Fruit fly (Drosophila melanogaster) whole organism, prepupa: ENCODE measurements around the gene dpr16.

Source experiments
- Blimp-1 ChIP-seq: fragments of 200-800 bp; sonication (Bioruptor generic); optimal IDR thresholded peaks from 3 replicates; lab custom pipeline; 2017; ENCODE audit warnings: missing biosample characterization, missing genetic modification characterization, mild to moderate bottlenecking, moderate library complexity, missing genetic modification reagents
- CG11294 ChIP-seq: fragments of 200-800 bp; sonication (Bioruptor generic); IDR thresholded peaks from 2 replicates; pipeline ENCODE4 v1.3.6; 2022; ENCODE audit warnings: missing biosample characterization, missing genetic modification characterization
- CG11762 ChIP-seq: fragments of 200-800 bp; sonication (Bioruptor generic); optimal IDR thresholded peaks from 3 replicates; lab custom pipeline; 2016; ENCODE audit warnings: missing biosample characterization, missing genetic modification characterization; ENCODE audit not compliant: insufficient read depth
- CG1621 ChIP-seq: fragments of 200-800 bp; sonication (Bioruptor generic); optimal IDR thresholded peaks from 3 replicates; lab custom pipeline; 2018; ENCODE audit warnings: missing biosample characterization, mild to moderate bottlenecking, missing genetic modification characterization
- CG3032 ChIP-seq: fragments of 200-800 bp; optimal IDR thresholded peaks from 2 replicates; lab custom pipeline; 2019; ENCODE audit warnings: missing biosample characterization, mild to moderate bottlenecking, missing genetic modification characterization, moderate library complexity
- CG34406 ChIP-seq: fragments of 200-800 bp; sonication (Bioruptor generic); optimal IDR thresholded peaks from 3 replicates; lab custom pipeline; 2016; ENCODE audit warnings: missing biosample characterization, missing genetic modification characterization
- CG3919 ChIP-seq: fragments of 200-800 bp; sonication (Bioruptor generic); optimal IDR thresholded peaks from 3 replicates; lab custom pipeline; 2016; ENCODE audit warnings: missing biosample characterization, missing genetic modification characterization
- CG4318 ChIP-seq: fragments of 200-800 bp; sonication (Bioruptor generic); optimal IDR thresholded peaks from 3 replicates; lab custom pipeline; 2017; ENCODE audit warnings: missing biosample characterization, mild to moderate bottlenecking, missing genetic modification characterization
- CG6163 ChIP-seq: fragments of 200-800 bp; sonication (Bioruptor generic); IDR thresholded peaks from 3 replicates; pipeline ENCODE4 v1.3.6; 2022; ENCODE audit warnings: missing biosample characterization, missing genetic modification characterization
- CG6276 ChIP-seq: fragments of 200-800 bp; sonication (Bioruptor generic); optimal IDR thresholded peaks from 2 replicates; lab custom pipeline; 2017; ENCODE audit warnings: missing biosample characterization, mild to moderate bottlenecking, missing genetic modification characterization
- CG6792 ChIP-seq: fragments of 200-800 bp; sonication (Bioruptor generic); optimal IDR thresholded peaks from 3 replicates; lab custom pipeline; 2016; ENCODE audit warnings: missing biosample characterization, missing genetic modification characterization
- CG6808 ChIP-seq: fragments of 200-800 bp; sonication (Bioruptor generic); optimal IDR thresholded peaks from 3 replicates; lab custom pipeline; 2017; ENCODE audit warnings: missing biosample characterization, missing genetic modification characterization, mild to moderate bottlenecking, moderate library complexity, missing genetic modification reagents
- CG6854 ChIP-seq: fragments of 200-800 bp; sonication (Bioruptor generic); optimal IDR thresholded peaks from 2 replicates; lab custom pipeline; 2017; ENCODE audit warnings: missing biosample characterization, mild to moderate bottlenecking, missing genetic modification characterization
- CG8119 ChIP-seq: fragments of 200-800 bp; sonication (Bioruptor generic); IDR thresholded peaks from 3 replicates; pipeline ENCODE4 v1.3.6; 2022; ENCODE audit warnings: missing biosample characterization, missing genetic modification characterization
- CG8632 ChIP-seq: fragments of 200-800 bp; sonication (Bioruptor generic); optimal IDR thresholded peaks from 3 replicates; lab custom pipeline; 2016; ENCODE audit warnings: missing biosample characterization, missing genetic modification characterization
- CG9139 ChIP-seq: fragments of 200-800 bp; sonication (Bioruptor generic); optimal IDR thresholded peaks from 3 replicates; lab custom pipeline; 2017; ENCODE audit warnings: missing biosample characterization, mild to moderate bottlenecking, missing genetic modification characterization
- Eip75B ChIP-seq: fragments of 200-800 bp; sonication (Bioruptor generic); optimal IDR thresholded peaks from 3 replicates; lab custom pipeline; 2016; ENCODE audit warnings: missing biosample characterization, missing genetic modification characterization
- Eip78C ChIP-seq: fragments of 200-800 bp; sonication (Bioruptor generic); peaks from one replicate; lab custom pipeline; 2016; ENCODE audit warnings: missing biosample characterization, missing genetic modification characterization
- Ets21C ChIP-seq: fragments of 200-800 bp; sonication (Bioruptor generic); optimal IDR thresholded peaks from 3 replicates; lab custom pipeline; 2016; ENCODE audit warnings: missing biosample characterization, missing genetic modification characterization
- Ets96B ChIP-seq: fragments of 200-800 bp; optimal IDR thresholded peaks from 2 replicates; lab custom pipeline; 2019; ENCODE audit warnings: missing biosample characterization, mild to moderate bottlenecking, missing genetic modification characterization, moderate library complexity
- Gug ChIP-seq: fragments of 200-800 bp; sonication (Bioruptor generic); IDR thresholded peaks from 2 replicates; pipeline ENCODE4 v1.3.6; 2022; ENCODE audit warnings: missing biosample characterization, missing genetic modification characterization
- Hr38 ChIP-seq: sonication (Bioruptor generic); optimal IDR thresholded peaks from 2 replicates; lab custom pipeline; 2016; ENCODE audit warnings: missing biosample characterization, missing genetic modification characterization
- Hr4 ChIP-seq: fragments of 200-800 bp; sonication (Bioruptor generic); optimal IDR thresholded peaks from 3 replicates; lab custom pipeline; 2016; ENCODE audit warnings: missing biosample characterization, missing genetic modification characterization
- Sox14 ChIP-seq: fragments of 200-800 bp; sonication (Bioruptor generic); optimal IDR thresholded peaks from 3 replicates; lab custom pipeline; 2016; ENCODE audit warnings: missing biosample characterization, missing genetic modification characterization
- Sox15 ChIP-seq: fragments of 200-800 bp; sonication (Bioruptor generic); optimal IDR thresholded peaks from 3 replicates; lab custom pipeline; 2016; ENCODE audit warnings: missing biosample characterization, missing genetic modification characterization
- acj6 ChIP-seq: fragments of 200-800 bp; sonication (Bioruptor generic); optimal IDR thresholded peaks from 3 replicates; lab custom pipeline; 2016; ENCODE audit warnings: missing biosample characterization, missing genetic modification characterization
- cyc ChIP-seq: fragments of 200-800 bp; sonication (Bioruptor generic); optimal IDR thresholded peaks from 3 replicates; lab custom pipeline; 2016; ENCODE audit warnings: missing biosample characterization, missing genetic modification characterization
- dsx ChIP-seq: fragments of 200-800 bp; optimal IDR thresholded peaks from 3 replicates; lab custom pipeline; 2019; ENCODE audit warnings: missing biosample characterization, mild to moderate bottlenecking, missing genetic modification characterization, moderate library complexity; ENCODE audit not compliant: poor library complexity, severe bottlenecking
- eg ChIP-seq: fragments of 200-800 bp; sonication (Bioruptor generic); IDR thresholded peaks from 3 replicates; pipeline ENCODE4 v1.3.6; 2022; ENCODE audit warnings: missing biosample characterization, missing genetic modification characterization
- esn ChIP-seq: fragments of 200-800 bp; sonication (Bioruptor generic); optimal IDR thresholded peaks from 2 replicates; lab custom pipeline; 2016; ENCODE audit warnings: missing biosample characterization, mild to moderate bottlenecking, missing genetic modification characterization, moderate library complexity
- fd59A ChIP-seq: fragments of 200-800 bp; sonication (Bioruptor generic); optimal IDR thresholded peaks from 2 replicates; lab custom pipeline; 2017; ENCODE audit warnings: missing biosample characterization, mild to moderate bottlenecking, missing genetic modification characterization, missing genetic modification reagents
- net ChIP-seq: fragments of 200-800 bp; sonication (Bioruptor generic); optimal IDR thresholded peaks from 3 replicates; lab custom pipeline; 2016; ENCODE audit warnings: missing biosample characterization, missing genetic modification characterization
- salr ChIP-seq, 2 experiments: fragments of 200-800 bp; sonication (Bioruptor generic); optimal IDR thresholded peaks; 3 replicates each; lab custom pipeline; 2016 to 2018; ENCODE audit warnings: missing biosample characterization in 2 of 2, missing genetic modification characterization in 2 of 2, mild to moderate bottlenecking in 1 of 2
- spab ChIP-seq: fragments of 200-800 bp; sonication (Bioruptor generic); optimal IDR thresholded peaks from 2 replicates; lab custom pipeline; 2017; ENCODE audit warnings: missing biosample characterization, mild to moderate bottlenecking, missing genetic modification characterization, missing genetic modification reagents
- ss ChIP-seq, 2 experiments: fragments of 200-800 bp; sonication (Bioruptor generic); optimal IDR thresholded peaks; 2 replicates in 1 of 2; 3 replicates in 1 of 2; lab custom pipeline; 2017 to 2018; ENCODE audit warnings: mild to moderate bottlenecking in 2 of 2, missing biosample characterization in 2 of 2, missing genetic modification characterization in 2 of 2, moderate library complexity in 1 of 2
- topi ChIP-seq: fragments of 200-800 bp; sonication (Bioruptor generic); optimal IDR thresholded peaks from 3 replicates; lab custom pipeline; 2016; ENCODE audit warnings: missing biosample characterization, missing genetic modification characterization
- vri ChIP-seq: fragments of 200-800 bp; sonication (Bioruptor generic); optimal IDR thresholded peaks from 3 replicates; lab custom pipeline; 2016; ENCODE audit warnings: missing biosample characterization, mild to moderate bottlenecking, missing genetic modification characterization

The dpr16 gene

dm6 chr3R:5215334-5216307 lies 64.9 kb downstream of the dpr16 start (continued):
- TF ChIP-seq CG6276 (GFP tag; lab: Kevin White, UChicago) (peak; percentile 82), vri (GFP tag; lab: Kevin White, UChicago) (peak; percentile 88), CG8632 (GFP tag; lab: Kevin White, UChicago) (peak; percentile 87), CG6808 (GFP tag; lab: Kevin White, UChicago) (peak; percentile 92), CG11294 (GFP tag; lab: Robert Waterston, UW) (peak; percentile 44; the same call in 1 of the 2 replicates), salr (GFP tag; optimal IDR thresholded peaks at IDR 0.05; lab: Kevin White, UChicago) (peak; percentile 71 to 83), Eip75B (GFP tag; lab: Kevin White, UChicago) (peak; percentile 92), Blimp-1 (peak; percentile 74), net (GFP tag; lab: Kevin White, UChicago) (peak; percentile 92), acj6 (GFP tag; lab: Kevin White, UChicago) (peak; percentile 92)

- TF ChIP-seq Sox15 (GFP tag; lab: Kevin White, UChicago) (no peak), topi (GFP tag; lab: Kevin White, UChicago) (no peak), spab (GFP tag; lab: Kevin White, UChicago) (no peak), CG3919 (GFP tag; lab: Kevin White, UChicago) (no peak), CG6854 (GFP tag; lab: Kevin White, UChicago) (no peak), dsx (GFP tag; lab: Kevin White, UChicago) (no peak), fd59A (GFP tag; lab: Kevin White, UChicago) (no peak), CG9139 (GFP tag; lab: Kevin White, UChicago) (no peak), Ets21C (GFP tag; lab: Kevin White, UChicago) (no peak), CG34406 (GFP tag; lab: Kevin White, UChicago) (no peak), eg (GFP tag; lab: Robert Waterston, UW) (no peak), CG11294 (GFP tag; lab: Robert Waterston, UW) (no peak), Hr4 (GFP tag; lab: Kevin White, UChicago) (no peak)
These were observed 65.6 kb downstream of the dpr16 start for dm6 chr3R:5216308-5216765.

- no peak for TF ChIP-seq Hr38 (GFP tag; lab: Kevin White, UChicago)
- TF ChIP-seq CG9139 (GFP tag; lab: Kevin White, UChicago), result no peak
- TF ChIP-seq eg (GFP tag; lab: Robert Waterston, UW), result peak; percentile 34; the same call in 2 of the 3 replicates
- peak; percentile 19 for TF ChIP-seq CG3032
- TF ChIP-seq Eip78C (GFP tag; lab: Kevin White, UChicago), result peak; percentile 83
- TF ChIP-seq CG6854 (GFP tag; lab: Kevin White, UChicago), result peak; percentile 77
- TF ChIP-seq Sox14 (GFP tag; lab: Kevin White, UChicago), result no peak
- no peak for TF ChIP-seq CG11762
- TF ChIP-seq salr (GFP tag; optimal IDR thresholded peaks at IDR 0.05; lab: Kevin White, UChicago), result no peak
- no peak for TF ChIP-seq cyc (GFP tag; lab: Kevin White, UChicago)
- no peak for TF ChIP-seq fd59A (GFP tag; lab: Kevin White, UChicago)
- TF ChIP-seq CG11294 (GFP tag; lab: Robert Waterston, UW), result no peak
- peak; percentile 20 to 35 for TF ChIP-seq ss (GFP tag; optimal IDR thresholded peaks at IDR 0.05; lab: Kevin White, UChicago)
- TF ChIP-seq CG8119 (GFP tag; lab: Robert Waterston, UW), result peak; percentile 51; the same call in 1 of the 3 replicates
- TF ChIP-seq CG6276 (GFP tag; lab: Kevin White, UChicago), result no peak
- no peak for TF ChIP-seq Blimp-1
- TF ChIP-seq CG1621 (tag; lab: Kevin White, UChicago), result peak; percentile 8
- TF ChIP-seq CG6792 (GFP tag; lab: Kevin White, UChicago), result no peak
- TF ChIP-seq vri (GFP tag; lab: Kevin White, UChicago), result no peak
- no peak for TF ChIP-seq CG34406 (GFP tag; lab: Kevin White, UChicago)
- 0 out of 3 replicates have a peak, but pooled peaks have one; percentile 7 for TF ChIP-seq CG6163
- TF ChIP-seq esn (GFP tag; lab: Kevin White, UChicago), result peak; percentile 34
- TF ChIP-seq CG6808 (GFP tag; lab: Kevin White, UChicago), result no peak
- peak; percentile 49 for TF ChIP-seq dsx (GFP tag; lab: Kevin White, UChicago)
- no peak for TF ChIP-seq Gug
- TF ChIP-seq Ets96B, result no peak
- no peak for TF ChIP-seq CG4318 (GFP tag; lab: Kevin White, UChicago)
These were observed 66.6 kb downstream of the dpr16 start, which contains the start of gene cno for dm6 chr3R:5217278-5217714. cno (minus strand) TSS chr3R:5217456.
